Fruit fly (Drosophila melanogaster) whole organism, embryonic: ENCODE results near the gene CG43658.

ENCODE experiments used
- Blimp-1 ChIP-seq: fragments of 200-800 bp; sonication (Bioruptor generic); optimal IDR thresholded peaks from 3 replicates; lab custom pipeline; 2018; ENCODE audit warnings: missing biosample characterization, missing genetic modification characterization, mild to moderate bottlenecking, moderate library complexity, missing genetic modification reagents
- CG11695 ChIP-seq: fragments of 200-800 bp; sonication (Bioruptor generic); IDR thresholded peaks from 3 replicates; pipeline ENCODE4 v1.3.6; 2022; ENCODE audit warnings: missing biosample characterization, missing genetic modification characterization
- CG1233 ChIP-seq: fragments of 200-800 bp; sonication (Bioruptor generic); optimal IDR thresholded peaks from 4 replicates; lab custom pipeline; 2018; ENCODE audit warnings: missing biosample characterization, mild to moderate bottlenecking, missing genetic modification characterization
- CG13894 ChIP-seq: fragments of 200-800 bp; sonication (Bioruptor generic); optimal IDR thresholded peaks from 3 replicates; lab custom pipeline; 2018; ENCODE audit warnings: missing biosample characterization, mild to moderate bottlenecking, missing genetic modification characterization, moderate library complexity
- CG14050 ChIP-seq: fragments of 200-800 bp; sonication (Bioruptor generic); IDR thresholded peaks from 3 replicates; pipeline ENCODE4 v1.3.6; 2022; ENCODE audit warnings: missing biosample characterization, missing genetic modification characterization
- CG15479 ChIP-seq: fragments of 200-800 bp; sonication (Bioruptor generic); optimal IDR thresholded peaks from 3 replicates; lab custom pipeline; 2019; ENCODE audit warnings: missing biosample characterization, mild to moderate bottlenecking, missing genetic modification characterization, moderate library complexity
- CG15696 ChIP-seq: fragments of 200-800 bp; sonication (Bioruptor generic); optimal IDR thresholded peaks from 2 replicates; lab custom pipeline; 2019; ENCODE audit warnings: missing biosample characterization, mild to moderate bottlenecking, missing genetic modification characterization, moderate library complexity
- CG1602 ChIP-seq: fragments of 200-800 bp; sonication (Bioruptor generic); optimal IDR thresholded peaks from 3 replicates; lab custom pipeline; 2016; ENCODE audit warnings: missing biosample characterization, missing genetic modification characterization
- CG18262 ChIP-seq: fragments of 200-800 bp; optimal IDR thresholded peaks from 3 replicates; lab custom pipeline; 2019; ENCODE audit warnings: missing biosample characterization, mild to moderate bottlenecking, missing genetic modification characterization, moderate library complexity
- CG2199 ChIP-seq: fragments of 200-800 bp; sonication (Bioruptor generic); IDR thresholded peaks from 3 replicates; pipeline ENCODE4 v1.3.6; 2022; ENCODE audit warnings: missing biosample characterization, missing genetic modification characterization
- CG30403 ChIP-seq: fragments of 200-800 bp; sonication (Bioruptor generic); optimal IDR thresholded peaks from 3 replicates; lab custom pipeline; 2016; ENCODE audit warnings: missing biosample characterization, missing genetic modification characterization
- CG31441 ChIP-seq: fragments of 200-800 bp; sonication (Bioruptor generic); IDR thresholded peaks from 2 replicates; pipeline ENCODE4 v1.3.6; 2022; ENCODE audit warnings: missing biosample characterization, missing genetic modification characterization
- CG33557 ChIP-seq: fragments of 200-800 bp; sonication (Bioruptor generic); optimal IDR thresholded peaks from 2 replicates; lab custom pipeline; 2019; ENCODE audit warnings: missing biosample characterization, mild to moderate bottlenecking, missing genetic modification characterization, moderate library complexity
- CG5180 ChIP-seq: fragments of 200-800 bp; sonication (Bioruptor generic); optimal IDR thresholded peaks from 3 replicates; lab custom pipeline; 2017; ENCODE audit warnings: missing biosample characterization, missing genetic modification characterization, mild to moderate bottlenecking, moderate library complexity, missing genetic modification reagents
- CG7928 ChIP-seq: fragments of 200-800 bp; sonication (Bioruptor generic); optimal IDR thresholded peaks from 2 replicates; lab custom pipeline; 2017; ENCODE audit warnings: missing biosample characterization, mild to moderate bottlenecking, missing genetic modification characterization
- CG8388 ChIP-seq: fragments of 200-800 bp; sonication (Bioruptor generic); optimal IDR thresholded peaks from 2 replicates; lab custom pipeline; 2019; ENCODE audit warnings: missing biosample characterization, mild to moderate bottlenecking, missing genetic modification characterization, moderate library complexity
- CG8478 ChIP-seq: fragments of >200 bp; optimal IDR thresholded peaks from 2 replicates; lab custom pipeline; 2018
- CG9727 ChIP-seq: fragments of 200-800 bp; sonication (Bioruptor generic); optimal IDR thresholded peaks from 3 replicates; lab custom pipeline; 2017; ENCODE audit warnings: missing biosample characterization, mild to moderate bottlenecking, missing genetic modification characterization
- Camta ChIP-seq: fragments of 200-800 bp; sonication (Bioruptor generic); optimal IDR thresholded peaks from 2 replicates; lab custom pipeline; 2016; ENCODE audit warnings: missing biosample characterization, missing genetic modification characterization
- D19A ChIP-seq: fragments of 200-800 bp; optimal IDR thresholded peaks from 3 replicates; lab custom pipeline; 2019; ENCODE audit warnings: missing biosample characterization, mild to moderate bottlenecking, missing genetic modification characterization, moderate library complexity
- Dfd ChIP-seq, 2 experiments: fragments of >200 bp; optimal IDR thresholded peaks; 2 replicates each; lab custom pipeline; 2017; ENCODE audit warnings: missing biosample characterization in 2 of 2, missing genetic modification characterization in 2 of 2
- Dll ChIP-seq: fragments of 200-800 bp; sonication (Bioruptor generic); IDR thresholded peaks from 4 replicates; pipeline ENCODE4 v1.3.6; 2022; ENCODE audit warnings: missing biosample characterization, missing genetic modification characterization; ENCODE audit not compliant: partially characterized antibody
- H2.0 ChIP-seq: fragments of 200-800 bp; sonication (Bioruptor generic); IDR thresholded peaks from 2 replicates; pipeline ENCODE4 v1.3.6; 2022; ENCODE audit warnings: missing biosample characterization, missing genetic modification characterization
- HLH4C ChIP-seq: fragments of 200-800 bp; sonication (Bioruptor generic); IDR thresholded peaks from 3 replicates; pipeline ENCODE4 v1.3.6; 2022; ENCODE audit warnings: missing biosample characterization, missing genetic modification characterization; ENCODE audit not compliant: partially characterized antibody
- Hsf ChIP-seq: fragments of 200-800 bp; sonication (Bioruptor generic); optimal IDR thresholded peaks from 3 replicates; lab custom pipeline; 2016; ENCODE audit warnings: missing biosample characterization, missing genetic modification characterization
- Med ChIP-seq: fragments of 200-800 bp; sonication (Bioruptor generic); peaks from one replicate; lab custom pipeline; 2016; ENCODE audit warnings: missing biosample characterization, missing genetic modification characterization, mild to moderate bottlenecking, inconsistent platforms, moderate library complexity
- Oaz ChIP-seq: fragments of 200-800 bp; sonication (Bioruptor generic); IDR thresholded peaks from 2 replicates; pipeline ENCODE4 v1.3.6; 2022; ENCODE audit warnings: missing biosample characterization, missing genetic modification characterization
- Sox102F ChIP-seq: fragments of 200-800 bp; sonication (Bioruptor generic); optimal IDR thresholded peaks from 2 replicates; lab custom pipeline; 2018; ENCODE audit warnings: missing biosample characterization, mild to moderate bottlenecking, missing genetic modification characterization, moderate library complexity
- Ssrp ChIP-seq: fragments of 200-800 bp; sonication (Bioruptor generic); optimal IDR thresholded peaks from 2 replicates; lab custom pipeline; 2018; ENCODE audit warnings: missing biosample characterization, mild to moderate bottlenecking, missing genetic modification characterization, moderate library complexity
- Xrp1 ChIP-seq: fragments of 200-800 bp; sonication (Bioruptor generic); IDR thresholded peaks from 2 replicates; pipeline ENCODE4 v1.3.6; 2022; ENCODE audit warnings: missing biosample characterization, missing genetic modification characterization
- bbx ChIP-seq: fragments of 200-800 bp; sonication (Bioruptor generic); IDR thresholded peaks from 2 replicates; pipeline ENCODE4 v1.3.6; 2022; ENCODE audit warnings: missing biosample characterization, missing genetic modification characterization; ENCODE audit not compliant: partially characterized antibody
- corto ChIP-seq: fragments of 200-800 bp; sonication (Bioruptor generic); optimal IDR thresholded peaks from 2 replicates; lab custom pipeline; 2016; ENCODE audit warnings: missing biosample characterization, mild to moderate bottlenecking, missing genetic modification characterization, moderate library complexity
- dmrt11E ChIP-seq: fragments of 200-800 bp; sonication (Bioruptor generic); optimal IDR thresholded peaks from 3 replicates; lab custom pipeline; 2018; ENCODE audit warnings: missing biosample characterization, mild to moderate bottlenecking, missing genetic modification characterization, moderate library complexity
- ewg ChIP-seq: fragments of 200-800 bp; sonication (Bioruptor generic); optimal IDR thresholded peaks from 3 replicates; lab custom pipeline; 2017; ENCODE audit warnings: mild to moderate bottlenecking, missing biosample characterization, missing genetic modification reagents, missing genetic modification characterization
- ftz-f1 ChIP-seq: fragments of 200-800 bp; sonication (Bioruptor generic); optimal IDR thresholded peaks from 2 replicates; lab custom pipeline; 2016; ENCODE audit warnings: missing biosample characterization, missing genetic modification characterization
- gfzf ChIP-seq: fragments of 200-800 bp; sonication (Bioruptor generic); optimal IDR thresholded peaks from 2 replicates; lab custom pipeline; 2016; ENCODE audit warnings: missing biosample characterization, mild to moderate bottlenecking, missing genetic modification characterization, moderate library complexity
- grau ChIP-seq: fragments of 200-800 bp; optimal IDR thresholded peaks from 3 replicates; lab custom pipeline; 2019; ENCODE audit warnings: missing biosample characterization, mild to moderate bottlenecking, missing genetic modification characterization, moderate library complexity
- kni ChIP-seq: fragments of 200-800 bp; sonication (Bioruptor generic); optimal IDR thresholded peaks from 3 replicates; lab custom pipeline; 2017; ENCODE audit warnings: mild to moderate bottlenecking, missing biosample characterization, missing genetic modification reagents, missing genetic modification characterization
- mirr ChIP-seq: fragments of 200-800 bp; sonication (Bioruptor generic); optimal IDR thresholded peaks from 3 replicates; lab custom pipeline; 2018; ENCODE audit warnings: missing biosample characterization, mild to moderate bottlenecking, missing genetic modification characterization
- mld ChIP-seq: fragments of 200-800 bp; sonication (Bioruptor generic); IDR thresholded peaks from 3 replicates; pipeline ENCODE4 v1.3.6; 2022; ENCODE audit warnings: missing biosample characterization, missing genetic modification characterization; ENCODE audit not compliant: partially characterized antibody
- nmo ChIP-seq: fragments of 200-800 bp; sonication (Bioruptor generic); optimal IDR thresholded peaks from 2 replicates; lab custom pipeline; 2018; ENCODE audit warnings: missing biosample characterization, mild to moderate bottlenecking, missing genetic modification characterization, moderate library complexity
- ro ChIP-seq: fragments of 200-800 bp; sonication (Bioruptor generic); IDR thresholded peaks from 2 replicates; pipeline ENCODE4 v1.3.6; 2022; ENCODE audit warnings: missing biosample characterization, missing genetic modification characterization
- row ChIP-seq: fragments of 200-800 bp; sonication (Bioruptor generic); IDR thresholded peaks from 3 replicates; pipeline ENCODE4 v1.3.6; 2022; ENCODE audit warnings: missing biosample characterization, missing genetic modification characterization
- sens ChIP-seq: fragments of 200-800 bp; sonication (Bioruptor generic); peaks from one replicate; lab custom pipeline; 2016; ENCODE audit warnings: missing biosample characterization, missing genetic modification characterization
- sob ChIP-seq: fragments of 200-800 bp; sonication (Bioruptor generic); IDR thresholded peaks from 2 replicates; pipeline ENCODE4 v1.3.6; 2022; ENCODE audit warnings: missing biosample characterization, missing genetic modification characterization
- twi ChIP-seq: fragments of 200-800 bp; optimal IDR thresholded peaks from 2 replicates; lab custom pipeline; 2019; ENCODE audit warnings: missing biosample characterization, mild to moderate bottlenecking, missing genetic modification characterization, moderate library complexity

CG43658 gene

dm6 chrX:17505595-17505994 is 55.4 kb downstream of the CG43658 start:
- TF ChIP-seq sens (GFP tag; lab: Kevin White, UChicago), result peak; percentile 60
- no peak for TF ChIP-seq CG14050

DNA sequence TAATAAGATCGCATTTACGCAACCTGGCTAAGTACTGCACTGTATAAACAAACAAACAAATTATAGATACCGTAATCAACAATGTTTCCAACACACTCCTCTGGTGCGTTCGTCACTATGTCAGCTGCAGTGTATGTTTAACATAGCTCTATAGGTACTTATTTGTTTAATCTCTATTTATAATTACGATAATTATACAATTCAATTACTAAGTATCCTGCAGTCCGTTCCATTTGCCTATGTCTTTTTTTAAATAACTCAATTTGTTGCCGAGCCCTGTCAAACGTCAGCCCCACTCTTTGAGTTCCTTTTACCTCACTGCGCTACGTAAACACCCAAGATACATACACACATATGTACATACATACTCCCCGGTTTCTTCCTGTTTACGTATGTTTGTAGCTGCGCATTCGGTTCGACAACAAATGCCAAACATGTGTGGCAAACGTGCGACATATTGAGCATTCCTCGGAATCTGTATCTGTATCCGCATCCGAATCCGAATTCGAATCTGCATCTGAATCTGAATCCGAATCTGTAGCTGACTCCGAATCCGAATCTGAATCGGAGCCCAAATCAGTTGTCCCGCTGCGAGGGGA is 56.7 kb downstream of the CG43658 start:
- peak; percentile 55 for TF ChIP-seq CG15696
- TF ChIP-seq sob (GFP tag; lab: Robert Waterston, UW), result no peak
- TF ChIP-seq CG9727, result peak; percentile 31
- peak; percentile 20 for TF ChIP-seq CG15479 (GFP tag; lab: Kevin White, UChicago)
- TF ChIP-seq Med (GFP tag; lab: Kevin White, UChicago), result peak; percentile 51
- no peak for TF ChIP-seq CG33557
- peak; percentile 11 for TF ChIP-seq kni (GFP tag; lab: Kevin White, UChicago)
- TF ChIP-seq corto, result no peak
- TF ChIP-seq sens (GFP tag; lab: Kevin White, UChicago), result peak; percentile 82
- peak; percentile 100 for TF ChIP-seq twi (tag; lab: Kevin White, UChicago)
- TF ChIP-seq Xrp1, result 0 out of 2 replicates have a peak, but pooled peaks have one; percentile 17
- TF ChIP-seq row (GFP tag; lab: Robert Waterston, UW), result 0 out of 3 replicates have a peak, but pooled peaks have one; percentile 6
- TF ChIP-seq CG5180 (GFP tag; lab: Kevin White, UChicago), result peak; percentile 12
- peak; percentile 15 for TF ChIP-seq CG18262
- peak; percentile 18 for TF ChIP-seq nmo
- TF ChIP-seq dmrt11E, result peak; percentile 9

DNA sequence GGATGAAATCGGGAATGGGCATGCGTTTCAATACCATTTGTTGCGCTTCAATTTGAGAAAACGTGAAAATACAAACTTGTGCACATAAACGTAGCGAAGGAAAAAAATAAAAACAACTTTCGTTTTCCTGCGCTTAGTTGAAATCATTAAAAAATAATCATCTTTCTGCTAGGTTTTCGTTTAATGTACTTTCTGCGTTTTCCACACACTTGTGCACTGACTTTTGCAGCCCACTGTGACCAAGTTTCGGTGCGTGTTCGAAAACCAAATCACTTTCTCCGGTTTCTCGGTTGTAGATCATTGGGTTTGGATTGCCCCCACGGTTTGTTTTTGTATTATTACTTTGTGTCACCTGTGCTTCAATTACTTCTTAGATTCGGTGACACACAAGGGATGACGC is 57.4 kb downstream of the CG43658 start:
- no peak for TF ChIP-seq CG1602
- no peak for TF ChIP-seq CG1233 (GFP tag; lab: Kevin White, UChicago)
- TF ChIP-seq Ssrp (tag; lab: Kevin White, UChicago), result peak; percentile 6
- TF ChIP-seq CG11695 (GFP tag; lab: Robert Waterston, UW), result 0 out of 3 replicates have a peak, but pooled peaks have one; percentile 8
- peak; percentile 95 for TF ChIP-seq CG8388
- TF ChIP-seq Sox102F (GFP tag; lab: Kevin White, UChicago), result peak; percentile 21
- TF ChIP-seq Blimp-1 (GFP tag; lab: Kevin White, UChicago), result peak; percentile 41

DNA sequence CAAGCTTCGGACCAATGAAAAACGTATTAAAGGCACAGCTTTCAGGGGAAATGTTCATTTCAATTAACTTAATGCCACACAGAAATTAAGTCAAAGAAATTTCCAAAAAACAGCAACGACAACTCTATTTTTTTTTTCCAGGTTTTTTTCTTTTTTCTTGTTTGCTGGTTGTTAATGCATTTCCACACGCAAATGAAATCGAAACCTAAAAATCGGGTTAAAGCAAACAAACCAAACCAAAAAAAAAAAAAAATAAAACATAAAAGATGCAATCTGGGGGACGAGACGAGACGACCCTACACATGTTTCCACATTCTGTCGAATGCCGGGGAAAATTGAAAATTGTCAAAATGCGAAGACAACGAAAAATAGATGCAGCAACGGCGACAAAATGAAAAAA is 57.9 kb downstream of the CG43658 start:
- TF ChIP-seq Hsf (GFP tag; lab: Kevin White, UChicago) (no peak), corto (no peak), D19A (tag; lab: Kevin White, UChicago) (no peak), ftz-f1 (GFP tag; lab: Kevin White, UChicago) (no peak), Oaz (GFP tag; lab: Robert Waterston, UW) (no peak), mirr (GFP tag; lab: Kevin White, UChicago) (no peak), CG2199 (0 out of 3 replicates have a peak, but pooled peaks have one; percentile 29), gfzf (GFP tag; lab: Kevin White, UChicago) (no peak), HLH4C (GFP tag; lab: Robert Waterston, UW) (no peak), Dll (no peak), CG31441 (GFP tag; lab: Robert Waterston, UW) (no peak), bbx (no peak), ro (GFP tag; lab: Robert Waterston, UW) (no peak), mld (GFP tag; lab: Robert Waterston, UW) (no peak), twi (tag; lab: Kevin White, UChicago) (peak; percentile 46), grau (no peak), H2.0 (GFP tag; lab: Robert Waterston, UW) (no peak), ewg (no peak), CG8478 (lab: Kevin White, UChicago) (no peak), Dfd (GFP tag; optimal IDR thresholded peaks at IDR 0.05; lab: Kevin White, UChicago) (no peak), CG13894 (tag; lab: Kevin White, UChicago) (no peak), CG7928 (GFP tag; lab: Kevin White, UChicago) (no peak), CG30403 (no peak), Camta (no peak), Blimp-1 (GFP tag; lab: Kevin White, UChicago) (peak; percentile 69)
